Fruit fly (Drosophila melanogaster): ENCODE measurements around the gene CG12231.
A peak's percentile ranks its signal among the peaks of the same experiment; 100 is the strongest.

- no peak for TF ChIP-seq Hr96 (GFP tag; optimal IDR thresholded peaks at IDR 0.05)
- no peak for TF ChIP-seq cnc (optimal IDR thresholded peaks at IDR 0.05)
- TF ChIP-seq CG7101 (tag; optimal IDR thresholded peaks at IDR 0.05), result no peak
- peak; percentile 18 for TF ChIP-seq CG12768 (GFP tag; optimal IDR thresholded peaks at IDR 0.05)
- TF ChIP-seq Mnt (GFP tag; optimal IDR thresholded peaks at IDR 0.05), result peak; percentile 80
- TF ChIP-seq kay (GFP tag; ENCODE audit: borderline replicate concordance), result no peak
- peak; percentile 87 for TF ChIP-seq ovo (GFP tag; optimal IDR thresholded peaks at IDR 0.05)
- TF ChIP-seq CG14711 (tag; optimal IDR thresholded peaks at IDR 0.05), result no peak
- peak; percentile 95 for TF ChIP-seq pad (GFP tag; optimal IDR thresholded peaks at IDR 0.05)
- TF ChIP-seq toe (GFP tag; optimal IDR thresholded peaks at IDR 0.05), result no peak
- no peak for TF ChIP-seq CG1620 (GFP tag; optimal IDR thresholded peaks at IDR 0.05)
- TF ChIP-seq cic (GFP tag; optimal IDR thresholded peaks at IDR 0.05), result no peak
- TF ChIP-seq tj (GFP tag; optimal IDR thresholded peaks at IDR 0.05), result peak; percentile 44
- no peak for TF ChIP-seq Crg-1 (GFP tag; optimal IDR thresholded peaks at IDR 0.05)
Observed at dm6 chrX:19577940-19578632, 46.5 kb upstream of the CG12231 start.
